Fruit fly (Drosophila melanogaster) whole organism, prepupa: Measurements from ENCODE around the gene bond.

ENCODE experiments used
- Blimp-1 ChIP-seq: fragments of 200-800 bp; sonication (Bioruptor generic); optimal IDR thresholded peaks from 3 replicates; lab custom pipeline; 2017; ENCODE audit warnings: missing biosample characterization, missing genetic modification characterization, mild to moderate bottlenecking, moderate library complexity, missing genetic modification reagents
- CG10631 ChIP-seq: fragments of 200-800 bp; sonication (Bioruptor generic); optimal IDR thresholded peaks from 2 replicates; lab custom pipeline; 2016; ENCODE audit warnings: missing biosample characterization, missing genetic modification characterization
- CG10669 ChIP-seq: fragments of 200-800 bp; sonication (Bioruptor generic); optimal IDR thresholded peaks from 3 replicates; lab custom pipeline; 2018; ENCODE audit warnings: missing biosample characterization, mild to moderate bottlenecking, missing genetic modification characterization, moderate library complexity
- CG11294 ChIP-seq: fragments of 200-800 bp; sonication (Bioruptor generic); IDR thresholded peaks from 2 replicates; pipeline ENCODE4 v1.3.6; 2022; ENCODE audit warnings: missing biosample characterization, missing genetic modification characterization
- CG11762 ChIP-seq: fragments of 200-800 bp; sonication (Bioruptor generic); optimal IDR thresholded peaks from 3 replicates; lab custom pipeline; 2016; ENCODE audit warnings: missing biosample characterization, missing genetic modification characterization; ENCODE audit not compliant: insufficient read depth
- CG11902 ChIP-seq: fragments of 200-800 bp; sonication (Bioruptor generic); optimal IDR thresholded peaks from 3 replicates; lab custom pipeline; 2016; ENCODE audit warnings: missing biosample characterization, missing genetic modification characterization
- CG15336 ChIP-seq: fragments of 200-800 bp; sonication (Bioruptor generic); IDR thresholded peaks from 2 replicates; pipeline ENCODE4 v1.3.6; 2022; ENCODE audit warnings: missing biosample characterization, missing genetic modification characterization
- CG1621 ChIP-seq: fragments of 200-800 bp; sonication (Bioruptor generic); optimal IDR thresholded peaks from 3 replicates; lab custom pipeline; 2018; ENCODE audit warnings: missing biosample characterization, mild to moderate bottlenecking, missing genetic modification characterization
- CG16779 ChIP-seq: fragments of 200-800 bp; sonication (Bioruptor generic); optimal IDR thresholded peaks from 3 replicates; lab custom pipeline; 2017; ENCODE audit warnings: missing biosample characterization, mild to moderate bottlenecking, missing genetic modification characterization
- CG3032 ChIP-seq: fragments of 200-800 bp; optimal IDR thresholded peaks from 2 replicates; lab custom pipeline; 2019; ENCODE audit warnings: missing biosample characterization, mild to moderate bottlenecking, missing genetic modification characterization, moderate library complexity
- CG32006 ChIP-seq: fragments of 200-800 bp; sonication (Bioruptor generic); optimal IDR thresholded peaks from 3 replicates; lab custom pipeline; 2017; ENCODE audit warnings: missing biosample characterization, mild to moderate bottlenecking, missing genetic modification characterization
- CG34406 ChIP-seq: fragments of 200-800 bp; sonication (Bioruptor generic); optimal IDR thresholded peaks from 3 replicates; lab custom pipeline; 2016; ENCODE audit warnings: missing biosample characterization, missing genetic modification characterization
- CG4318 ChIP-seq: fragments of 200-800 bp; sonication (Bioruptor generic); optimal IDR thresholded peaks from 3 replicates; lab custom pipeline; 2017; ENCODE audit warnings: missing biosample characterization, mild to moderate bottlenecking, missing genetic modification characterization
- CG6276 ChIP-seq: fragments of 200-800 bp; sonication (Bioruptor generic); optimal IDR thresholded peaks from 2 replicates; lab custom pipeline; 2017; ENCODE audit warnings: missing biosample characterization, mild to moderate bottlenecking, missing genetic modification characterization
- CG6792 ChIP-seq: fragments of 200-800 bp; sonication (Bioruptor generic); optimal IDR thresholded peaks from 3 replicates; lab custom pipeline; 2016; ENCODE audit warnings: missing biosample characterization, missing genetic modification characterization
- CG6808 ChIP-seq: fragments of 200-800 bp; sonication (Bioruptor generic); optimal IDR thresholded peaks from 3 replicates; lab custom pipeline; 2017; ENCODE audit warnings: missing biosample characterization, missing genetic modification characterization, mild to moderate bottlenecking, moderate library complexity, missing genetic modification reagents
- CG7368 ChIP-seq: fragments of 200-800 bp; sonication (Bioruptor generic); optimal IDR thresholded peaks from 3 replicates; lab custom pipeline; 2016; ENCODE audit warnings: missing biosample characterization, missing genetic modification characterization
- CG8319 ChIP-seq: fragments of 200-800 bp; sonication (Bioruptor generic); optimal IDR thresholded peaks from 3 replicates; lab custom pipeline; 2016; ENCODE audit warnings: missing biosample characterization, missing genetic modification characterization
- CG9139 ChIP-seq: fragments of 200-800 bp; sonication (Bioruptor generic); optimal IDR thresholded peaks from 3 replicates; lab custom pipeline; 2017; ENCODE audit warnings: missing biosample characterization, mild to moderate bottlenecking, missing genetic modification characterization
- Eip78C ChIP-seq: fragments of 200-800 bp; sonication (Bioruptor generic); peaks from one replicate; lab custom pipeline; 2016; ENCODE audit warnings: missing biosample characterization, missing genetic modification characterization
- Eip93F ChIP-seq: fragments of 200-800 bp; sonication (Bioruptor generic); optimal IDR thresholded peaks from 2 replicates; lab custom pipeline; 2016; ENCODE audit warnings: missing biosample characterization, mild to moderate bottlenecking, missing genetic modification characterization
- Ets21C ChIP-seq: fragments of 200-800 bp; sonication (Bioruptor generic); optimal IDR thresholded peaks from 3 replicates; lab custom pipeline; 2016; ENCODE audit warnings: missing biosample characterization, missing genetic modification characterization
- Ets96B ChIP-seq: fragments of 200-800 bp; optimal IDR thresholded peaks from 2 replicates; lab custom pipeline; 2019; ENCODE audit warnings: missing biosample characterization, mild to moderate bottlenecking, missing genetic modification characterization, moderate library complexity
- Hr38 ChIP-seq: sonication (Bioruptor generic); optimal IDR thresholded peaks from 2 replicates; lab custom pipeline; 2016; ENCODE audit warnings: missing biosample characterization, missing genetic modification characterization
- Hr39 ChIP-seq: fragments of 200-800 bp; sonication (Bioruptor generic); optimal IDR thresholded peaks from 2 replicates; lab custom pipeline; 2016; ENCODE audit warnings: missing biosample characterization, missing genetic modification characterization
- Hr4 ChIP-seq: fragments of 200-800 bp; sonication (Bioruptor generic); optimal IDR thresholded peaks from 3 replicates; lab custom pipeline; 2016; ENCODE audit warnings: missing biosample characterization, missing genetic modification characterization
- Lpt ChIP-seq: fragments of 200-800 bp; sonication (Bioruptor generic); optimal IDR thresholded peaks from 3 replicates; lab custom pipeline; 2016; ENCODE audit warnings: missing biosample characterization, missing genetic modification characterization
- Met ChIP-seq: fragments of 200-800 bp; sonication (Bioruptor generic); optimal IDR thresholded peaks from 3 replicates; lab custom pipeline; 2016; ENCODE audit warnings: missing biosample characterization, missing genetic modification characterization
- OdsH ChIP-seq: fragments of 200-800 bp; sonication (Bioruptor generic); optimal IDR thresholded peaks from 3 replicates; lab custom pipeline; 2016; ENCODE audit warnings: missing biosample characterization, missing genetic modification characterization
- Smox ChIP-seq: fragments of 200-800 bp; sonication (Bioruptor generic); optimal IDR thresholded peaks from 3 replicates; lab custom pipeline; 2016; ENCODE audit warnings: missing biosample characterization, missing genetic modification characterization
- Sox102F ChIP-seq: fragments of 200-800 bp; sonication (Bioruptor generic); optimal IDR thresholded peaks from 2 replicates; lab custom pipeline; 2016; ENCODE audit warnings: missing biosample characterization, mild to moderate bottlenecking, missing genetic modification characterization
- Sox14 ChIP-seq: fragments of 200-800 bp; sonication (Bioruptor generic); optimal IDR thresholded peaks from 3 replicates; lab custom pipeline; 2016; ENCODE audit warnings: missing biosample characterization, missing genetic modification characterization
- cyc ChIP-seq: fragments of 200-800 bp; sonication (Bioruptor generic); optimal IDR thresholded peaks from 3 replicates; lab custom pipeline; 2016; ENCODE audit warnings: missing biosample characterization, missing genetic modification characterization
- dac ChIP-seq: fragments of 200-800 bp; sonication (Bioruptor generic); optimal IDR thresholded peaks from 2 replicates; lab custom pipeline; 2017; ENCODE audit warnings: missing biosample characterization, mild to moderate bottlenecking, missing genetic modification characterization
- dsx ChIP-seq: fragments of 200-800 bp; optimal IDR thresholded peaks from 3 replicates; lab custom pipeline; 2019; ENCODE audit warnings: missing biosample characterization, mild to moderate bottlenecking, missing genetic modification characterization, moderate library complexity; ENCODE audit not compliant: poor library complexity, severe bottlenecking
- eg ChIP-seq: fragments of 200-800 bp; sonication (Bioruptor generic); IDR thresholded peaks from 3 replicates; pipeline ENCODE4 v1.3.6; 2022; ENCODE audit warnings: missing biosample characterization, missing genetic modification characterization
- esn ChIP-seq: fragments of 200-800 bp; sonication (Bioruptor generic); optimal IDR thresholded peaks from 2 replicates; lab custom pipeline; 2016; ENCODE audit warnings: missing biosample characterization, mild to moderate bottlenecking, missing genetic modification characterization, moderate library complexity
- fd59A ChIP-seq: fragments of 200-800 bp; sonication (Bioruptor generic); optimal IDR thresholded peaks from 2 replicates; lab custom pipeline; 2017; ENCODE audit warnings: missing biosample characterization, mild to moderate bottlenecking, missing genetic modification characterization, missing genetic modification reagents
- fd85E ChIP-seq: fragments of 200-800 bp; sonication (Bioruptor generic); optimal IDR thresholded peaks from 3 replicates; lab custom pipeline; 2016; ENCODE audit warnings: missing biosample characterization, missing genetic modification characterization
- fkh ChIP-seq: fragments of 200-800 bp; sonication (Bioruptor generic); optimal IDR thresholded peaks from 3 replicates; lab custom pipeline; 2017; ENCODE audit warnings: missing biosample characterization, mild to moderate bottlenecking, missing genetic modification characterization, moderate library complexity
- net ChIP-seq: fragments of 200-800 bp; sonication (Bioruptor generic); optimal IDR thresholded peaks from 3 replicates; lab custom pipeline; 2016; ENCODE audit warnings: missing biosample characterization, missing genetic modification characterization
- pdm3 ChIP-seq: fragments of 200-800 bp; sonication (Bioruptor generic); optimal IDR thresholded peaks from 3 replicates; lab custom pipeline; 2016; ENCODE audit warnings: missing biosample characterization, missing genetic modification characterization
- salr ChIP-seq, 2 experiments: fragments of 200-800 bp; sonication (Bioruptor generic); optimal IDR thresholded peaks; 3 replicates each; lab custom pipeline; 2016 to 2018; ENCODE audit warnings: missing biosample characterization in 2 of 2, missing genetic modification characterization in 2 of 2, mild to moderate bottlenecking in 1 of 2
- spab ChIP-seq: fragments of 200-800 bp; sonication (Bioruptor generic); optimal IDR thresholded peaks from 2 replicates; lab custom pipeline; 2017; ENCODE audit warnings: missing biosample characterization, mild to moderate bottlenecking, missing genetic modification characterization, missing genetic modification reagents
- ss ChIP-seq, 2 experiments: fragments of 200-800 bp; sonication (Bioruptor generic); optimal IDR thresholded peaks; 2 replicates in 1 of 2; 3 replicates in 1 of 2; lab custom pipeline; 2017 to 2018; ENCODE audit warnings: mild to moderate bottlenecking in 2 of 2, missing biosample characterization in 2 of 2, missing genetic modification characterization in 2 of 2, moderate library complexity in 1 of 2
- svp ChIP-seq: fragments of 200-800 bp; sonication (Bioruptor generic); peaks from one replicate; lab custom pipeline; 2016; ENCODE audit warnings: missing biosample characterization, missing genetic modification characterization
- topi ChIP-seq: fragments of 200-800 bp; sonication (Bioruptor generic); optimal IDR thresholded peaks from 3 replicates; lab custom pipeline; 2016; ENCODE audit warnings: missing biosample characterization, missing genetic modification characterization
- vri ChIP-seq: fragments of 200-800 bp; sonication (Bioruptor generic); optimal IDR thresholded peaks from 3 replicates; lab custom pipeline; 2016; ENCODE audit warnings: missing biosample characterization, mild to moderate bottlenecking, missing genetic modification characterization

The bond gene

DNA sequence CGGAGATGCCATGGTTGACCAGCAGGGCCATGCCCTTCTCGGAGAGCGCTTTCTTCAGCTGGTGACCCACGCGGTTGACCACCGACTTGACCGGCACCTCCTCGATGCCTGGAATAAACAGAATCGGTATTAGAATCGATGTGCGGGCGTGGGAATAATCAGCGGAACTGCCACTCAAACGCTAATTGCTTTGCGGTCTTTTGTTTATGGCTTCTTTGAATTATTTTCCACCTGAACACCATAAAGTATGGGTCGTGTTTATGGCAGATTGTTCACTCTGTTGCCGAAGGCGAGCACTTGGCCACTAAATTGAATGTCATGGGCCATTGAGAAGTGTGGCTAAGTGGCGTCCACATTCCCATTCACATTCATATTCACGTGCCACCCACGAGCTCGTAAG is 28.4 kb upstream of the bond start:
- TF ChIP-seq CG3032 = no peak
- no peak for TF ChIP-seq CG11762

DNA sequence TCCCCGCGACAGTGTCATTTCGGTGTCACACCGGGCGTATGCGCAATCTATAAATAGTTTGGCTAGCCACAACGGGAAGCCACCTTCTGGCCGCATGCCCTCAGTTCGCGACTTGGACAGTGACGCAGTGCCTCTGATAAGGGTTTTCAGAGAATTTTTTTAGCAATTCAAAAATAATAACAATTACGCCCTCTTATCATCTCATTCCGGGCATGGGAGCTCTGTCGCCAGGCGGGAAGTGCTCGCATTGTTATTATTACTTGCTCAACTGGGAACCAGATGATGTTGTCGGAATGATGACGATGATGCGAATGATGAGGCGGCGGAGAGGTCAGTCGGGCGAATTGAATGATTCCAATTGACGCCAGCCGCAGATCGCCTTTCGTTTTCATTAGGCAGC is 27.6 kb upstream of the bond start:
- no peak for TF ChIP-seq Hr39 (GFP tag; lab: Kevin White, UChicago)
- peak; percentile 20 for TF ChIP-seq Blimp-1 (GFP tag; lab: Kevin White, UChicago)
- TF ChIP-seq CG1621 = no peak
- TF ChIP-seq topi (GFP tag; lab: Kevin White, UChicago) = no peak
- TF ChIP-seq dsx = no peak
- no peak for TF ChIP-seq CG16779 (tag; lab: Kevin White, UChicago)
- no peak for TF ChIP-seq net (GFP tag; lab: Kevin White, UChicago)
- TF ChIP-seq svp (GFP tag; lab: Kevin White, UChicago) = peak; percentile 97
- no peak for TF ChIP-seq CG15336 (GFP tag; lab: Robert Waterston, UW)
- no peak for TF ChIP-seq pdm3 (GFP tag; lab: Kevin White, UChicago)
- TF ChIP-seq OdsH (GFP tag; lab: Kevin White, UChicago) = no peak
- no peak for TF ChIP-seq esn (GFP tag; lab: Kevin White, UChicago)
- TF ChIP-seq CG10669 (GFP tag; lab: Kevin White, UChicago) = no peak
- no peak for TF ChIP-seq Ets21C
- no peak for TF ChIP-seq fkh (GFP tag; lab: Kevin White, UChicago)
- no peak for TF ChIP-seq cyc (GFP tag; lab: Kevin White, UChicago)
- no peak for TF ChIP-seq CG11902 (GFP tag; lab: Kevin White, UChicago)
- no peak for TF ChIP-seq CG6792
- no peak for TF ChIP-seq CG10631
- no peak for TF ChIP-seq fd85E (GFP tag; lab: Kevin White, UChicago)
- peak; percentile 10 for TF ChIP-seq Eip93F (GFP tag; lab: Kevin White, UChicago)
- TF ChIP-seq CG34406 = no peak
- TF ChIP-seq Sox102F (GFP tag; lab: Kevin White, UChicago) = no peak
- TF ChIP-seq fd59A (GFP tag; lab: Kevin White, UChicago) = no peak
- no peak for TF ChIP-seq Sox14 (GFP tag; lab: Kevin White, UChicago)
- no peak for TF ChIP-seq ss (GFP tag; optimal IDR thresholded peaks at IDR 0.05; lab: Kevin White, UChicago)
- TF ChIP-seq CG8319 (GFP tag; lab: Kevin White, UChicago) = no peak
- peak; percentile 0 for TF ChIP-seq vri
- TF ChIP-seq CG7368 (GFP tag; lab: Kevin White, UChicago) = no peak
- no peak for TF ChIP-seq CG6276 (GFP tag; lab: Kevin White, UChicago)
- TF ChIP-seq CG32006 (GFP tag; lab: Kevin White, UChicago) = no peak
- TF ChIP-seq Ets96B (tag; lab: Kevin White, UChicago) = no peak
- no peak for TF ChIP-seq Hr4

DNA sequence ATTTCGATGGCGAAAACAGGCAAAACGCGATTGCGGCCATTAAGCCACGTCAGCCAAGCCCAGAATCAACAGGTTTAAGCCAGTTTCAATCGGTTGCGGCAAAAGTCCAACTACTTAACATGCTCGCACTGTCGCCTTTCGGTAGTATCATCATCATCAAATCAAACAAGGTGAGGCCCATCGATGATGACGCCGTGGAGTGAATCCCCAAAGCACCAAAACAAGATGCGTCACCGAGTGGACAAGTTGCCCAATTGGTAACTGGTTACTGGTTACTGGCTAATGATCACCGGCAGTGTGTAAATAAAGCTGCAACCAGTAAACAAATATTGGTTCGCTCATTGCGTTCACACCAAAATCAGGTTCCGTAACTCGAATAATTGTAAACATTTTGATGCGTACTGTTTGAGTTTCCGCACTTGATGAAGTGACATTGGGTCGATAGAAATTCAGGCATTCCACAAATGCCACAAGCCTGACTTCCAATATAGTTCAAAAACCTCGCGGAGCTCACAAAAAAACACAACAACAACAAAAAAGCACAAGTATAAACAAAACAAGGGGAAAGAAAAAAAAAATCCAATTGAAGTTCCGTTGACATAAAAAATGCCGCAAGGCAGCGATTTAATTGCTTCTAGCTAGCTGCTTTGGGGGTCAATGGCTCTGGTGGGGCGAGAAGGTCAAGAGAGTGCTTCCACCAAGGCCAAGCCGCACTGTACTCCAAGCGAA is 26.0 kb upstream of the bond start:
- TF ChIP-seq fkh (GFP tag; lab: Kevin White, UChicago) (peak; percentile 89), CG32006 (GFP tag; lab: Kevin White, UChicago) (peak; percentile 6), Ets96B (tag; lab: Kevin White, UChicago) (no peak), Sox14 (GFP tag; lab: Kevin White, UChicago) (no peak), Ets21C (peak; percentile 18), CG4318 (no peak), spab (GFP tag; lab: Kevin White, UChicago) (no peak), CG11902 (GFP tag; lab: Kevin White, UChicago) (no peak), Met (GFP tag; lab: Kevin White, UChicago) (peak; percentile 27), Smox (GFP tag; lab: Kevin White, UChicago) (peak; percentile 28), CG6808 (GFP tag; lab: Kevin White, UChicago) (no peak), CG16779 (tag; lab: Kevin White, UChicago) (no peak), dac (GFP tag; lab: Kevin White, UChicago) (no peak), Lpt (GFP tag; lab: Kevin White, UChicago) (no peak), CG9139 (GFP tag; lab: Kevin White, UChicago) (no peak), CG10631 (no peak), Eip78C (peak; percentile 82), Hr38 (GFP tag; lab: Kevin White, UChicago) (no peak), salr (GFP tag; optimal IDR thresholded peaks at IDR 0.05; lab: Kevin White, UChicago) (no peak), dsx (no peak), eg (GFP tag; lab: Robert Waterston, UW) (no peak), CG15336 (GFP tag; lab: Robert Waterston, UW) (no peak), CG11294 (no peak), CG6276 (GFP tag; lab: Kevin White, UChicago) (no peak)
